Worm (Caenorhabditis elegans) whole organism, dauer: ENCODE measurements around the gene C34C12.12.

Source experiments
- unc-62 ChIP-seq: sonication (generic microtip); optimal IDR thresholded peaks from 2 replicates; lab custom pipeline; 2017; ENCODE audit warnings: missing biosample characterization, missing genetic modification reagents, missing genetic modification characterization

C34C12.12 gene

DNA sequence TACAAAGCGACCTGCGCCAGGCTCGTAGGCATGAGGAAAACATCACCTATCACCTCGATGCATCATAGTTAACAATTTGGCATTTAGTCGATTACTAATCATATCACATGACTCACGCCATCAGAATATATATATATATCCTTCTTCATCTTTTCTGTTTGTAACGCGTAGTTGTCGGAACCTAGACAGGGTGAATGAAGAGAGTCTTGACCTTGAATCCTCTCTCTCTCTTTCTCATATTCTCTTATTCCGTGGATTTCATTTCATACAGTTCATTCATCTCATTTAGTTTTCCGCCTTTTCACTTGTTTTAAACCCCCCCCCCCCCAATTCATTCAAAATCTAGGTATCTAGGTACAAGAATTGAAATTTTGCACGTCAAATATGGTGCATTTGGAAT lies 27.2 kb downstream of the C34C12.12 start:
- TF ChIP-seq unc-62: no peak

DNA sequence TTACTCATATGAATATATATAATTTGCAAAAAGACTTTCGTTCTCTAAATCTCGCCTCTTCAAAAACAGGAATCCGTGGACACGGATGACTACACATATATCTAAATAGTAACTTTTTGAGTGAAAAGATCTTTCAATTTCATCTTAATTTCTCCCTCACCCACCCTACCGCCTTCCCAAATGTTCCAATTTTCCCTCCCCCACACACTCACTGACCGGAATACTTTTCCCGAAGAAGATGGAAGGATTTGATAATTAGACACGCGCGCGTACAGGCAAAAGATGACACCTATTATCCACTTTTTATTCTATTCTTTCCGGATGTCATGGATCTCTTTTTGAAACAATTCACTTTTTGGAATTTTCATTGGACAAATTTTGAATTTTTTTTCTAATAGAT lies 28.0 kb downstream of the C34C12.12 start:
- no peak for TF ChIP-seq unc-62

DNA sequence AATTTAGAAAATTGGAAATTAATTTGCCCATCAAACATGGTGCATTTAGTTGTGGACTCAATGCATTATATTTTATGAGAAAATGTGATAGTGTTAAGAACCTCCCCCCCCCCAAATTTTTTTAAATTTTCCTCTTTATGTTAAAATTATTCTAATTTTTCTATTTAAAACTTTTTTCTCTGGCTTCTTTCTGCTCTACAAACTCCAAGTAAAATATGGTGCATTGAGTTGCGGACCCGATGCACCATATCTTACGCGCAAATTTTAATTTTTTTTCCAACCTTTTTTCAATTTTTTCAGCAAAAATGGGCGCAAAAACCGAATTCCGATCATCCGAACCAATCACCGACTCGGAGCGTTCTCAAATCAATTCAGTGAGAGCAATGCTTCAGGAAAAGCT lies 29.3 kb downstream of the C34C12.12 start, which contains the start of gene C34C12.6:
Gene C34C12.6 (plus strand): TSS at position 301 of the 400 bp plus-strand sequence.
- no peak for TF ChIP-seq unc-62

DNA sequence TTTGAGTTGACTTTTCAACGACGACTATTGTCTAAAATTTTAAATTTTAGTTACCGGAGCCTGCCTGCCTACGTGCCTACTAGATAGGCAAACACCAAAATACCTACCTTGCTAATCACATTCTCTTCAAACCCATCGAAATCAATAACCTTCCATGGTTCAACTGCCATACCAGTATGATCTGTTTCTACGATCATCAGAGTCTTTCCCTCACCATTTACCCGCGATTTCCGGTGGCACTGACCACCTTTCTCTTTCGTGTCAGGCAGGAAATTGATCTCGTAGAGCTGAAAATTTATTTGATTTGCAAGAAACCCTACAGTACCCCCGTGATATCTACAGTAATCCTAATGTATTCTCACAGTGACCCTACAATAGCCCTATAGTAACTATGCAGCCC lies 32.0 kb downstream of the C34C12.12 start:
- TF ChIP-seq unc-62: no peak

DNA sequence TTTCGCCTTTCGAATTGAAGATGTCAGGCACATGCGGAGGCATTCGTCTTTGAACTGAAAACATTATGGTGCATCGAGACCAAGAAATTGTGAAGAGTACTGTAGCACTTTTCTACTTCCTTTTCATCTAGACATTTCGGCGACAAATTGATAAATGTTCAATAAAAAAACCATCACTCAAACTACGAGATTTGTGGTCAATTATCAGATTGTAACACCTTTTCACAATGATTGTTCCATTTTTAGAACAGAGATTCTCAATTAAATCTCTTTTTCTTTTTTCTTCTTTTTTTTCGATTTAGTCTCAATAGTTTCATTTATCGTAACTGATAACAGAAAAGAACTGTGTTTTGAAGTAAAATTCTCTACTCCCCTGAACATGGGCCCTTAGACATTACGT lies 33.1 kb downstream of the C34C12.12 start:
- TF ChIP-seq unc-62: no peak

DNA sequence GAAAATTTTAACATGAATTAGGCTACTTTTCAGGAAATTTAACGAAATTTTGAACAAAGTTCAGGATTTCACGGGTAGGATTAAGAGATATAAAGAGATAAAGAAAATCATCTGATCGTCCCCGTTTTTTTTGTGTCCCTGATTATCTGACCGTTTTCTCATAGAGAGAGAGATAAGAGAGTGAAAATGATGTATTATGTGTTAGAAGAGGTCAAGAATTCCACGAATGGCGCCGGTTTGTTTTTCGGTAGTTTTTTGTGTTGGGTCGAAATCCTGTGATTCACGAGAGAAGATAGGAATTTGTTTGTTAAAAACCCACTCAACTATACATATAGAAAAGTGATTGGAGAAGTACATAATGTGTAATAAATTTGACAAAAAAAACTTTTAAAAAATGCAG lies 34.1 kb downstream of the C34C12.12 start:
- no peak for TF ChIP-seq unc-62

DNA sequence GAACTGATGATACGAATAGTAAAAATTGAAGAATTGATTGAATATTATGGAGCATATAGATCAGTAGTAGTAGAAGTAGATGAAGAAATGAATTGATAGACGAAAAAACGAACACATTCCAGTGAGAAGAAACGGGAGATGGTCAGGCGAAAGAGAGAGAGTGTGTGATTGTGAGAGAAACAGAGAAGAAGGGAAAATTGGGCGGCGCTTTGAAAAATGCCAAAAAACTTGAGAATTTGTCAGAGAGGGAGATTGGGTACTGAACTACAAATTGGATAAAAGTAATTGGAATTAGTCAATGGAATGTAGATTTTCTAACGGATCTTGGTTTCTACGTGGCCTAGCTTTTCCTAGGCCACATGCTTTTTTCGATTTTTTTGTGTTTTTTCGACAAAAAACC lies 35.2 kb downstream of the C34C12.12 start, which contains the start of gene C34C12.7:
Gene C34C12.7 (minus strand): TSS at position 118 of the 400 bp plus-strand sequence.
- no peak for TF ChIP-seq unc-62

DNA sequence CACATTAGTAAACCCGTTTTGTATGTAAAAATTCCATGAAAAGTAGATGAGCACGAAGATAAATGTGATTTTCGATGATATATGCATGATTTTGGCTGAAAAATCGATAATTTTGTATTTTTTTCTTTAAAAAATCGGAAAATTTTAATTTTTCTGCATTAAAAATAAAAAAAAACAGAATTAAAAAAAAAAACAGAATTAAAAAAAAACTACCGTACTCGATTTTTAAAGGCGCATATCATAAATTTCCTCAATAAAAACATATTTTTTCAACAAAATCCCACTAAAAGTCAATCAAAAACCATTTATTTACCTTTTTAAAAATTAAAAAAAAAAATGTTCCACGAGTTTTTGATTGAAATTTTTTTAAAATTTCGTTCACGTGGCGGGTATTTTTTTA lies 40.1 kb downstream of the C34C12.12 start, which contains the start of gene gly-14:
Gene gly-14 (minus strand): TSS at position 101 of the 400 bp plus-strand sequence.
- no peak for TF ChIP-seq unc-62

DNA sequence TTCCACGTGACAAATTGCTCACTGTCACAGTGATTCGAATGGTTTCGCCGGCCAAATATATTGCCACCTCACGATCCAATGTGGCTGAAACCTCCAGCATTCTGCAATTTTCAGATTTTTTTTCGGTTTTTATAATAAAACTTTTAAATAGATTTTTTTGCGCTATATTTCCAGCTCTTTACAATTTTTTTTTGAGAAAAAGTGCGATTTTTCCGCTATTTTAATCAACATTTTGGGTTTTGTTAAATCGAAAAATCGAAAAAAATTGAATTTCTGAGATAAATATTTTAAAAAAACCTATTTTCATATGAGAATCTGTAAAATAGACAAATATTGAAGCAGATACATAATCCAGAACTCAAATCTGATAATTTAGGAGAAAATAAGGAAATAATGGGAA lies 46.0 kb downstream of the C34C12.12 start, which contains the start of gene M01F1.9:
Gene M01F1.9 (minus strand): TSS at position 101 of the 400 bp plus-strand sequence.
- no peak for TF ChIP-seq unc-62

DNA sequence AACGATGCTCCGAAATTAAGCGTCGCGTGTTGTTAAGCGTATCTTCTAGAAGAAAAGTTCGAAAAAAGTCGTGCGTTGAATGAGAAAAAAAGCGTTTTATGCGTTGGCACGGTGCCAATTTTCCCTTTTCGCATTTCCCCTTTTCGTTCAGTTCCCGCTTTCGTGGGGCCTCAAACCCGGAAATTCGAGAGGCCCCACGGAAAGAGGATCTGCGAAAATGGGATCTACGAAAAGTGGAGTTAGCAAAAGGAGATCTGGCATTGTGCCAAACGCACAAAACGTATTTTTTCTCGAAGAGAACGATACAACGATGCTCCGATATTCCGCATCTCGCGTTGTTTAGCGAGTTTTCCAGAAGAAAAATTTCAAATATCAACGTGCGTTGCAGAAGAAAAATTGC lies 46.9 kb downstream of the C34C12.12 start:
- no peak for TF ChIP-seq unc-62

DNA sequence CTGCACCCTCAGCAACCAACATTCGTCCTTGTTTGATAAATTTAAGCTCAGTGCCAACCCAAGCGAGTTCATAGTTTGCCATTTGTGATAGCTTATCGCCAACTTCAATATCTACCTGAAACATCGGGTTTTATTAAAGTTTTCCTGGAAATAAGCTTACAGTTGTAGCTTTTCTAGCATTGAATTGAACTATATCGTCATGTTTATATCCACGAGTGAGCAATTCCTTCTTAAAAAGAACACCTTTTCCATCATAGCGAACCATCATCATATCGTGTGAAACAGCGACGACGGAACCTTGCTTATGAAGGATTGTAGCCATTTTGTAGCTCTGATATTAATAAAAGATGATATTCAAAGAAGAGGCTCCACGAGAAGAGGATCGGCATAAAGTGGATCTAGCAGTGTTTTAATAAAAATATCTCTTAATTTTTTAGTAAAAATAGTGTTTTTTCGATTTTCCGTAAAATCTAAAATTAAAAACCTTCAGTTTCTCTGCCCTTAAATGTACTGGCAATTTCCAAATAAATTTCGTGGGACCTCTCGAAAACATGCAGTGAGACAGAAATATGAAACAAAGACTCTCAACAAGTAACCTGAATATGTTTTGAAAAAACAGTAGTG lies 49.3 kb downstream of the C34C12.12 start, which contains the start of gene M01F1.8:
Gene M01F1.8 (minus strand): TSS at position 335 of the 624 bp plus-strand sequence.
- no peak for TF ChIP-seq unc-62

DNA sequence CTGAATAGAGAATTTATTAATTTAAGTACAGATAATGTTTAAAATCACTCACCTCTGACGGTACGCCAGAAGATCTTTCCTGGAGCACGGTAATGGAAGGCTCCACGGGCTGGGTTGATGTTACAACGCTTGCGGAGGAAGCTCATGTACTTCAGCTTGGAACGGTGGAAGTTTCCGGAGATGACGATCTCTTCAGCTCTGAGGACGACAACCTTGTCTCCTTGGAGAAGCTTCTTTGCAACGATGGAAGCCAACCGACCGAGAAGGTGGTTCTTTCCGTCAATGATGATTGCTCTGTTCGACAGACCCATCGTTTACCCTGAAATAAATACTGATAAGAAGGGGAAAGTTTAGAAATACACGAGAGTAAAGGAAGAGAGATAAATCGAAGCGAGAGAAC lies 50.3 kb downstream of the C34C12.12 start, which contains the start of gene rpl-16:
Gene rpl-16 (minus strand): TSS at position 319 of the 400 bp plus-strand sequence.
- no peak for TF ChIP-seq unc-62
